Fruit fly (Drosophila melanogaster) whole organism, pupa: ENCODE measurements around the gene hid.

Source experiments
- CG10348 ChIP-seq: fragments of 200-800 bp; sonication (Bioruptor generic); IDR thresholded peaks from 2 replicates; pipeline ENCODE4 v1.3.6; 2022; ENCODE audit warnings: missing biosample characterization, missing genetic modification characterization
- CG12605 ChIP-seq: fragments of 200-800 bp; sonication (Bioruptor generic); IDR thresholded peaks from 2 replicates; pipeline ENCODE4 v1.3.6; 2022; ENCODE audit warnings: missing biosample characterization, missing genetic modification characterization
- CG13204 ChIP-seq: fragments of 200-800 bp; sonication (Bioruptor generic); optimal IDR thresholded peaks from 2 replicates; lab custom pipeline; 2018; ENCODE audit warnings: missing biosample characterization, mild to moderate bottlenecking, missing genetic modification characterization, moderate library complexity
- CG14655 ChIP-seq: fragments of 200-800 bp; sonication (Bioruptor generic); optimal IDR thresholded peaks from 3 replicates; lab custom pipeline; 2017; ENCODE audit warnings: mild to moderate bottlenecking, missing biosample characterization, missing genetic modification reagents, missing genetic modification characterization
- CG15710 ChIP-seq: fragments of 200-800 bp; sonication (Bioruptor generic); optimal IDR thresholded peaks from 2 replicates; lab custom pipeline; 2018; ENCODE audit warnings: missing biosample characterization, mild to moderate bottlenecking, missing genetic modification characterization, moderate library complexity
- CG17806 ChIP-seq: fragments of 200-800 bp; sonication (Bioruptor generic); optimal IDR thresholded peaks from 2 replicates; lab custom pipeline; 2018; ENCODE audit warnings: missing biosample characterization, mild to moderate bottlenecking, missing genetic modification characterization, moderate library complexity
- CG32121 ChIP-seq: fragments of 200-800 bp; sonication (Bioruptor generic); IDR thresholded peaks from 2 replicates; pipeline ENCODE4 v1.3.6; 2022; ENCODE audit warnings: missing biosample characterization, missing genetic modification characterization
- CG34367 ChIP-seq: fragments of 200-800 bp; sonication (Bioruptor generic); optimal IDR thresholded peaks from 2 replicates; lab custom pipeline; 2018; ENCODE audit warnings: missing biosample characterization, mild to moderate bottlenecking, missing genetic modification characterization
- CG4496 ChIP-seq: fragments of 200-800 bp; sonication (Bioruptor generic); IDR thresholded peaks from 3 replicates; pipeline ENCODE4 v1.3.6; 2022; ENCODE audit warnings: missing biosample characterization, missing genetic modification characterization
- CG8159 ChIP-seq: fragments of 200-800 bp; sonication (Bioruptor generic); optimal IDR thresholded peaks from 3 replicates; lab custom pipeline; 2018; ENCODE audit warnings: missing biosample characterization, mild to moderate bottlenecking, missing genetic modification characterization, moderate library complexity
- CG8301 ChIP-seq: fragments of 200-800 bp; sonication (Bioruptor generic); optimal IDR thresholded peaks from 2 replicates; lab custom pipeline; 2018; ENCODE audit warnings: missing biosample characterization, mild to moderate bottlenecking, missing genetic modification characterization
- CG9948 ChIP-seq: fragments of 200-800 bp; sonication (Bioruptor generic); optimal IDR thresholded peaks from 2 replicates; lab custom pipeline; 2018; ENCODE audit warnings: missing biosample characterization, mild to moderate bottlenecking, missing genetic modification characterization, moderate library complexity
- D1 ChIP-seq: fragments of 200-800 bp; sonication (Bioruptor generic); optimal IDR thresholded peaks from 2 replicates; lab custom pipeline; 2018; ENCODE audit warnings: missing biosample characterization, mild to moderate bottlenecking, missing genetic modification characterization, moderate library complexity
- EcR ChIP-seq: fragments of 200-800 bp; sonication (Bioruptor generic); optimal IDR thresholded peaks from 3 replicates; lab custom pipeline; 2019; ENCODE audit warnings: missing biosample characterization, missing genetic modification characterization, mild to moderate bottlenecking, moderate library complexity, missing genetic modification reagents
- Ets98B ChIP-seq: fragments of 200-800 bp; sonication (Bioruptor generic); IDR thresholded peaks from 2 replicates; pipeline ENCODE4 v1.3.6; 2022; ENCODE audit warnings: missing biosample characterization, missing genetic modification characterization
- Pif1A ChIP-seq: fragments of 200-800 bp; sonication (Bioruptor generic); optimal IDR thresholded peaks from 3 replicates; lab custom pipeline; 2016; ENCODE audit warnings: missing biosample characterization, missing genetic modification characterization
- Pif1B ChIP-seq: fragments of 200-800 bp; sonication (Bioruptor generic); optimal IDR thresholded peaks from 3 replicates; lab custom pipeline; 2016; ENCODE audit warnings: missing biosample characterization, missing genetic modification characterization
- Snoo ChIP-seq: fragments of 200-800 bp; sonication (Bioruptor generic); optimal IDR thresholded peaks from 3 replicates; lab custom pipeline; 2017; ENCODE audit warnings: missing biosample characterization, mild to moderate bottlenecking, missing genetic modification characterization, inconsistent platforms
- fd96Ca ChIP-seq: fragments of 200-800 bp; sonication (Bioruptor generic); IDR thresholded peaks from 3 replicates; pipeline ENCODE4 v1.3.6; 2022; ENCODE audit warnings: missing biosample characterization, missing genetic modification characterization
- gl ChIP-seq: fragments of 200-800 bp; sonication (Bioruptor generic); optimal IDR thresholded peaks from 2 replicates; lab custom pipeline; 2018; ENCODE audit warnings: missing biosample characterization, mild to moderate bottlenecking, missing genetic modification characterization
- rn ChIP-seq: fragments of 200-800 bp; sonication (Bioruptor generic); IDR thresholded peaks from 2 replicates; pipeline ENCODE4 v1.3.6; 2022; ENCODE audit warnings: missing biosample characterization, missing genetic modification characterization

Gene hid

DNA sequence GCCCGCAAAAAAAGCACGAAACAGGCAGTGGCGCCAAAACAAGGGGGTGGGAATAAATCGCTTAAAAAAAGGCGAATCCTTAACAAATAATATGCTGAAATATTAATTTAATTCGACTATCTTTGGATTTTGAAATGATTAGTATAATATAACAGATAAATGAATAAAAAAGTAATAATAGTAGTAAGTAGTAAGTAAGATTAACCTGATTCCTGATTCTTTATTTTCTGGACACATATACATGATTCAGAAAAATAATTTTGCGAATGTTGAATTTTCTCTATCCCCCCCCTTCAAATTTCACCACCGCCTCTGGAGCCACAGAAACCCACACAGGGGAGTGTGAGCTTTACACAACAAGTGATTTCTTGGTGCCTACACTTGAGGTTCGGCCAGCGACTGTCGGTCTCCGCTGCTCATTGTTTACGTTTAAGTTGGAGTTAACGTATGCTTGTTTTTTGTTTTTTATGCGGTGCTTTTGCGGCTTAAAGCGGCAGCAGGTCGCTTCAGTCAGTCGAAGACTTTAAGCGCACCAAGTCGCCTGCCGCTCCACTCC is 36.9 kb downstream of the hid start, which contains the start of gene CG7330:
Gene CG7330, plus strand, starts transcription at position 506 of the 556 bp plus-strand sequence.
- TF ChIP-seq EcR (GFP tag; lab: Kevin White, UChicago) (no peak), CG10348 (GFP tag; lab: Robert Waterston, UW) (peak; percentile 77), CG15710 (peak; percentile 86), CG32121 (GFP tag; lab: Robert Waterston, UW) (peak; percentile 96), D1 (tag; lab: Kevin White, UChicago) (peak; percentile 46), CG4496 (GFP tag; lab: Robert Waterston, UW) (peak; percentile 90), CG8159 (tag; lab: Kevin White, UChicago) (peak; percentile 90), CG9948 (peak; percentile 79), rn (peak; percentile 82), CG12605 (peak; percentile 79), Snoo (peak; percentile 96), CG8301 (tag; lab: Kevin White, UChicago) (peak; percentile 86), gl (tag; lab: Kevin White, UChicago) (peak; percentile 45), Pif1B (GFP tag; lab: Kevin White, UChicago) (peak; percentile 89), CG17806 (tag; lab: Kevin White, UChicago) (peak; percentile 72), fd96Ca (GFP tag; lab: Robert Waterston, UW) (peak; percentile 85; the same call in 2 of the 3 replicates), CG13204 (GFP tag; lab: Kevin White, UChicago) (peak; percentile 57), Ets98B (GFP tag; lab: Robert Waterston, UW) (peak; percentile 82), CG34367 (tag; lab: Kevin White, UChicago) (peak; percentile 60), Pif1A (GFP tag; lab: Kevin White, UChicago) (peak; percentile 81), CG14655 (peak; percentile 81)

DNA sequence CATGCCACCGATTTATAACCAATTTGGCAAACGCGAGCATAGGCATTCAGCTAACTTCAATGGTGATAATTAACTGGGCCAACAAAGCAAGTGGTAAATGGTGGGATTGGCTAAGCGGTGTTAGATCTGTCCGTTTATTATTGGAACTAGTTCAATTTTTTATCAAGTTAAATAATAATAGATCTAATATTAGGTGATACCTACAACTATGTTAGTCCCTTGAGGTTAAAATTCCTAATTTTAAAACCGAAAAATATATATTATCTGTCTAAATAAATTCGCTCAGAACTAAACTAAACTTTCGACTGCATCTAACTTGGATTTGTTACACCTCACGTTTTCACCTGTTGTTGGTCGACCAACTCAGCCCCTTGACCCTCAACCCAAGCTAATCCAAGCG is 37.8 kb downstream of the hid start:
- TF ChIP-seq D1 (tag; lab: Kevin White, UChicago) (no peak), Snoo (no peak), fd96Ca (GFP tag; lab: Robert Waterston, UW) (no peak), CG9948 (no peak), gl (tag; lab: Kevin White, UChicago) (no peak), Ets98B (GFP tag; lab: Robert Waterston, UW) (no peak), CG8159 (tag; lab: Kevin White, UChicago) (no peak), EcR (GFP tag; lab: Kevin White, UChicago) (no peak), Pif1A (GFP tag; lab: Kevin White, UChicago) (no peak), CG34367 (tag; lab: Kevin White, UChicago) (no peak)

DNA sequence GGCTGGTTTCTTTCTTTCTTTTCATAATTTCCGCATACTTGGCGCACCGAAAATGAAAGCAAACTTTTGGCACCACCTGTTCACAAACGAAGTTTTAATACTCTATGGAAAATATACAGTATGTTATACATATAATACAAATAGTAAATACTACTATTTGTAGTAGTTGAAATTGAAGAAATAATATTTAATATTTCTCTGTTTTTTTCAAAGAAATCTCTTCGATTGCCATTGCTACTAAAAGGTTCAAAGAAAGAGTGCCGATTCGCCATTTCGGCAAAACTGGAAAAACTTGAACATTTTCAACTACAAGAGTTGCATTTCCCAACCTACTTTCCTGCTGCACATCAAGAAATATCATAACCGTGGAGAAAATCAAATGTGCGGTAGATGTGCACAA is 38.6 kb downstream of the hid start:
- TF ChIP-seq CG17806 (tag; lab: Kevin White, UChicago) (no peak), Ets98B (GFP tag; lab: Robert Waterston, UW) (peak; percentile 39; the same call in 1 of the 2 replicates), Pif1A (GFP tag; lab: Kevin White, UChicago) (peak; percentile 0), D1 (tag; lab: Kevin White, UChicago) (no peak), CG9948 (no peak), Snoo (no peak), CG13204 (GFP tag; lab: Kevin White, UChicago) (no peak), rn (no peak), CG12605 (no peak), CG32121 (GFP tag; lab: Robert Waterston, UW) (peak; percentile 71), CG8301 (tag; lab: Kevin White, UChicago) (peak; percentile 38), fd96Ca (GFP tag; lab: Robert Waterston, UW) (no peak), CG34367 (tag; lab: Kevin White, UChicago) (no peak), EcR (GFP tag; lab: Kevin White, UChicago) (no peak), Pif1B (GFP tag; lab: Kevin White, UChicago) (no peak), gl (tag; lab: Kevin White, UChicago) (no peak), CG4496 (GFP tag; lab: Robert Waterston, UW) (no peak), CG14655 (peak; percentile 3), CG8159 (tag; lab: Kevin White, UChicago) (no peak), CG15710 (no peak), CG10348 (GFP tag; lab: Robert Waterston, UW) (no peak)

DNA sequence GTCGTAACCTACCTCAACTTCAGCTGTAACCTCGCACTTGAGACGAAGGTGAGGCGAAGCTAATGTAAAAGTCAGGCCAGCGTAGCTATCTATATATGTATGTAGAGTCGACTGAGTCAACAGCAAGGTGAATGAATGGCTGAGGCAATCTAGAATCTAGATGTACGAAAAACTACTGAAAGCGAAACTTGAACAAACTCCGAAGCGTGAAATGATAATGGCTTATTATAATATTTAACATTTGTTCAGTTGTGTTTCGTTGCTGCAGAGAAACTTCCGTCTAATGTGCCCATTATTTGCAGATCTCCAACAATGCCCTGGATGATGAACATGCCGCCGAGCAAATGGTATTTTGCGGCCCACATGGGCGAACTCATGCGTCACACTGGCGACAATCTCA is 40.8 kb downstream of the hid start:
- TF ChIP-seq CG14655 (no peak), CG15710 (no peak), CG4496 (GFP tag; lab: Robert Waterston, UW) (no peak), CG32121 (GFP tag; lab: Robert Waterston, UW) (no peak), CG12605 (no peak), gl (tag; lab: Kevin White, UChicago) (no peak), Pif1A (GFP tag; lab: Kevin White, UChicago) (no peak), CG10348 (GFP tag; lab: Robert Waterston, UW) (no peak), fd96Ca (GFP tag; lab: Robert Waterston, UW) (no peak), rn (no peak), CG9948 (no peak), Ets98B (GFP tag; lab: Robert Waterston, UW) (no peak), Snoo (no peak)

DNA sequence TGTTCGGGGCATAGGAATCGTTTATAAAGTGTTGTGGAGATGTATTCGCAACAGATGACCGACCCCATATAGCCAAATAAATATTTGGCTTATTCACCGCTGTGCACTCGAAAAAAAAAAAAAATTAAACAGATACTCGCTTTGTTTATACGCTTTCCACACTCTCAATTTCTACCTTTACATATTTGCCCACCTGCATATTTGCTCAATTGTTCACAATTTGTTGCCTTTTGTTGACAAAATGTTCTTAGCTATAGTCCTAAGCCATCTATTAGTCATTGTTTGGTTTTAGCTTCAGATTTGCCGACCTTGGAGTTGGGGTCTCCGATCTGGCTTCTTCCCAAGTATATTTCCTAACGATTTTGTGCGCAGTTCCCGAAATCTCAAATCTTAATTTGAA is 42.5 kb downstream of the hid start:
- TF ChIP-seq Ets98B (GFP tag; lab: Robert Waterston, UW) (no peak), CG8159 (tag; lab: Kevin White, UChicago) (no peak), fd96Ca (GFP tag; lab: Robert Waterston, UW) (no peak), Pif1A (GFP tag; lab: Kevin White, UChicago) (no peak), CG32121 (GFP tag; lab: Robert Waterston, UW) (no peak)

DNA sequence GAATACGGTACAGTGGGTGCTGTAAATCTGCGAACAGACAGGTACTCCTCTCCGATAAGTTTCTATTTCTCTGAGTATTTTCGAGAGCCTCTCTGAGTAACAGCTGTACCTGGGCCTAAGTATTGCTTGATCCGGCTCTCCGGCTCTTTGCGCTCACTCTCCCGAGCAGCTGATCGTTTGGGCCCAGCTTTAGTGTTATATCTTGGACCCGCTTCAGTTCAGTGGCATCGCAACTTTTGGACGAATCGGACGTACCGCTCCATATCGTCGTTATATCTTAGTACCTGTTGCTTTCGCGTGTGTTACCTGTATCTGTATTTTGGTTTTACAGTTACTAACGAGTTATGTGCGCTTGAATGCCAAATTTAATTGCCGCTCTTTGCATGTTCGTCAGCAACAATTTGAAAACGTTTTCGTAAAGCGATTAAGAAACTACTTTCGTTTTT is 46.2 kb downstream of the hid start, which contains the start of gene geko:
Gene geko, plus strand, starts transcription at position 219 of the 446 bp plus-strand sequence.
- no peak for TF ChIP-seq CG10348 (GFP tag; lab: Robert Waterston, UW)
- no peak for TF ChIP-seq CG17806 (tag; lab: Kevin White, UChicago)
- no peak for TF ChIP-seq rn
- TF ChIP-seq Pif1A (GFP tag; lab: Kevin White, UChicago), result peak; percentile 32
- peak; percentile 24 for TF ChIP-seq Pif1B (GFP tag; lab: Kevin White, UChicago)
- TF ChIP-seq fd96Ca (GFP tag; lab: Robert Waterston, UW), result no peak
- peak; percentile 55; the same call in 1 of the 2 replicates for TF ChIP-seq CG32121 (GFP tag; lab: Robert Waterston, UW)
- TF ChIP-seq CG12605, result peak; percentile 18; the same call in 1 of the 2 replicates
- no peak for TF ChIP-seq CG8301 (tag; lab: Kevin White, UChicago)
- TF ChIP-seq CG13204 (GFP tag; lab: Kevin White, UChicago), result no peak
- peak; percentile 62 for TF ChIP-seq CG4496 (GFP tag; lab: Robert Waterston, UW)
- peak; percentile 63; the same call in 1 of the 2 replicates for TF ChIP-seq Ets98B (GFP tag; lab: Robert Waterston, UW)
- no peak for TF ChIP-seq CG14655
- no peak for TF ChIP-seq CG15710
- TF ChIP-seq D1 (tag; lab: Kevin White, UChicago), result no peak
- peak; percentile 85 for TF ChIP-seq EcR (GFP tag; lab: Kevin White, UChicago)
- TF ChIP-seq CG8159 (tag; lab: Kevin White, UChicago), result no peak
- no peak for TF ChIP-seq CG34367 (tag; lab: Kevin White, UChicago)
- TF ChIP-seq gl (tag; lab: Kevin White, UChicago), result no peak
- TF ChIP-seq CG9948, result no peak
